Worm (Caenorhabditis elegans): ENCODE measurements around the gene C55C3.4.

- TF ChIP-seq nhr-129 (tag; optimal IDR thresholded peaks at IDR 0.05): no peak
- TF ChIP-seq nhr-77 (tag; optimal IDR thresholded peaks at IDR 0.05): no peak
These were observed 25.0 kb downstream of the C55C3.4 start for ce11 chrIV:5652811-5653483.
